Worm (Caenorhabditis elegans): ENCODE measurements around the gene B0310.3.

B0310.3 gene

DNA sequence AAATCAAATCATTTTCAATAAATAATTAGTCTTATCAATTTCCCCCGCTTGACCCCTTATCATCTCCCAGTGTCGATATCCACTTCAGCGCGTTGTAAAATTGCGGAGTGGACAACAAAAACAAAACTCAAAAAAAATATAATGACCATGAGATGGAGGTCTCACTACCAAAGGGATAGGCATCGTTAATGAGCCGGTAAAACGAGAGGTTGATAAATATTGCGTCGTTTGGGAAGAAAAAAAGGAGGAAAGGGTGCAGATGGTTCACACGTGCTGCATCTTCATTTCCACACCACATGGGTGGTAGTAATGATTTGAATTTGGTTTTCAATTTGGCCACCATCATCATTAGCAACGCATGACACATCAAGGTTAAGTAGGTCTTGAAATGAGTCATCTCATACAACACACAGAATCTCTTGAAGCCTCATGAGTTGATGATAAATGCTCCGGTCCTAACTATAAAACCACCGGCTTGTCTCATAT is 53.4 kb downstream of the B0310.3 start:
- no peak for TF ChIP-seq lin-13 (GFP tag; optimal IDR thresholded peaks at IDR 0.05)
- no peak for TF ChIP-seq ets-5 (GFP tag; IDR thresholded peaks at IDR 0.05)
- no peak for TF ChIP-seq hlh-4 (tag; optimal IDR thresholded peaks at IDR 0.05)
- no peak for TF ChIP-seq rnt-1 (tag; optimal IDR thresholded peaks at IDR 0.05)
- no peak for TF ChIP-seq ztf-11 (tag; optimal IDR thresholded peaks at IDR 0.05)
- TF ChIP-seq pqm-1 (tag; optimal IDR thresholded peaks at IDR 0.05) = no peak
- no peak for TF ChIP-seq nhr-19 (GFP tag; conservative IDR thresholded peaks at IDR 0.05)
- TF ChIP-seq dsc-1 (tag; optimal IDR thresholded peaks at IDR 0.05) = no peak
- TF ChIP-seq isw-1 (GFP tag; IDR thresholded peaks at IDR 0.05) = no peak
- TF ChIP-seq snu-23 (GFP tag; optimal IDR thresholded peaks at IDR 0.05) = no peak
- no peak for TF ChIP-seq nhr-77 (tag; optimal IDR thresholded peaks at IDR 0.05)
- TF ChIP-seq lin-39 (tag; optimal IDR thresholded peaks at IDR 0.05) = no peak
- no peak for TF ChIP-seq efl-3 (GFP tag; optimal IDR thresholded peaks at IDR 0.05)
- TF ChIP-seq zag-1 (tag; optimal IDR thresholded peaks at IDR 0.05) = no peak
- TF ChIP-seq lin-15B (tag; optimal IDR thresholded peaks at IDR 0.05) = no peak

DNA sequence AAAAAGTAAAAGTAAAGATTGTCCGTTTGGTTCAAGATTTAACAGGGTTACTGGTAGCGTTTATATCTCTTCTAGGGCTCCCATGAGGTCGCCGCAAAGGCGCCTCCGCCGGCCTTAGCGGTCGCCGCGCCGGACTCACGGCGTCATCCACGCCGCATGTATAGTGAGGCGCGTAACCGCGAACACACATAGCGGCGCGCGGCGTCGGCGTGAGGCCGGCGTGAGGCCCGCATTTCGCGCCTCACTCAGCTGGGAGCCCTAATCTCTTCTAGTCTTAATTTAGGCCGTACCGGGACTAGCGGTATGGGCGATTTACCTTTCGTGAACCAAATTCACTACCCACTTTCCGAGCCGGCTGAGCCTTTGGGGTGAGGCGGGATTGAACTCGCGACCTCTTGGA is 59.2 kb downstream of the B0310.3 start:
- TF ChIP-seq mab-9 (GFP tag; IDR thresholded peaks at IDR 0.05) = no peak
- TF ChIP-seq vab-15 (tag; optimal IDR thresholded peaks at IDR 0.05) = no peak
- TF ChIP-seq unc-30 (tag; optimal IDR thresholded peaks at IDR 0.05) = no peak
- no peak for TF ChIP-seq alr-1 (tag; optimal IDR thresholded peaks at IDR 0.05; ENCODE audit: borderline replicate concordance)
- no peak for TF ChIP-seq snu-23 (GFP tag; optimal IDR thresholded peaks at IDR 0.05)
- TF ChIP-seq C16A3.4 (tag; optimal IDR thresholded peaks at IDR 0.05) = no peak
- TF ChIP-seq nhr-85 (tag) = no peak
- TF ChIP-seq unc-98 (GFP tag; IDR thresholded peaks at IDR 0.05) = no peak
- TF ChIP-seq nhr-77 (tag; optimal IDR thresholded peaks at IDR 0.05) = no peak
- TF ChIP-seq nhr-47 (tag; optimal IDR thresholded peaks at IDR 0.05) = no peak
- TF ChIP-seq tlp-1 (tag; optimal IDR thresholded peaks at IDR 0.05) = no peak
- TF ChIP-seq nhr-84 (tag; optimal IDR thresholded peaks at IDR 0.05) = no peak
